Worm (Caenorhabditis elegans): ENCODE data around the gene srd-18.

DNA sequence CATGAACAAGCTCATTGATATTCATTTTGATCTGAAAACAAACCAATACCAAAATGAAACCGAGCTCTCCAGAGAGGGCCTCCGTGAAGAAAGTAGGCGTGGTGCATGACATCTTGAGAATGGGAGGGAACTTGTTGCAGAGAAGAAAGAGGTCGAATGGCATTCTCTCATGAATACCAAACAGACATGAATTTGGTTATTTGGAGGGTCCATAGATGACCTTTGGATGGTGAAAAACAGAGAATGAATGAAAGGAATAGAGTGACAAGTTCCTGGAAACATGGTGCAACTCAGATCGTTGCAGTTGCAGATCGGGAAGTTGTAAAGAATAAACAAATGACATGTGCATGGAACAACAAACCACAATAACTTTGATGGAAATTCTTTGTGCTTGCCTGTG lies 49.7 kb upstream of the srd-18 start, which contains the start of gene T10G3.8:
- TF ChIP-seq unc-62 (GFP tag; optimal IDR thresholded peaks at IDR 0.05) (no peak), snpc-1.3 (tag; optimal IDR thresholded peaks at IDR 0.05; ENCODE audit: insufficient read depth) (no peak), bed-2 (GFP tag; IDR thresholded peaks at IDR 0.05) (no peak), pha-4 (tag; optimal IDR thresholded peaks at IDR 0.05) (no peak), zfh-2 (GFP tag; conservative IDR thresholded peaks at IDR 0.05) (no peak), nfya-1 (tag; optimal IDR thresholded peaks at IDR 0.05; ENCODE audit: borderline replicate concordance, insufficient read depth) (no peak)
